Fruit fly (Drosophila melanogaster) whole organism, pupa: ENCODE measurements around the gene GAPcenA.

ENCODE experiments used
- CG10348 ChIP-seq: fragments of 200-800 bp; sonication (Bioruptor generic); IDR thresholded peaks from 2 replicates; pipeline ENCODE4 v1.3.6; 2022; ENCODE audit warnings: missing biosample characterization, missing genetic modification characterization
- CG12605 ChIP-seq: fragments of 200-800 bp; sonication (Bioruptor generic); IDR thresholded peaks from 2 replicates; pipeline ENCODE4 v1.3.6; 2022; ENCODE audit warnings: missing biosample characterization, missing genetic modification characterization
- CG13204 ChIP-seq: fragments of 200-800 bp; sonication (Bioruptor generic); optimal IDR thresholded peaks from 2 replicates; lab custom pipeline; 2018; ENCODE audit warnings: missing biosample characterization, mild to moderate bottlenecking, missing genetic modification characterization, moderate library complexity
- CG14655 ChIP-seq: fragments of 200-800 bp; sonication (Bioruptor generic); optimal IDR thresholded peaks from 3 replicates; lab custom pipeline; 2017; ENCODE audit warnings: mild to moderate bottlenecking, missing biosample characterization, missing genetic modification reagents, missing genetic modification characterization
- CG15710 ChIP-seq: fragments of 200-800 bp; sonication (Bioruptor generic); optimal IDR thresholded peaks from 2 replicates; lab custom pipeline; 2018; ENCODE audit warnings: missing biosample characterization, mild to moderate bottlenecking, missing genetic modification characterization, moderate library complexity
- CG17806 ChIP-seq: fragments of 200-800 bp; sonication (Bioruptor generic); optimal IDR thresholded peaks from 2 replicates; lab custom pipeline; 2018; ENCODE audit warnings: missing biosample characterization, mild to moderate bottlenecking, missing genetic modification characterization, moderate library complexity
- CG32121 ChIP-seq: fragments of 200-800 bp; sonication (Bioruptor generic); IDR thresholded peaks from 2 replicates; pipeline ENCODE4 v1.3.6; 2022; ENCODE audit warnings: missing biosample characterization, missing genetic modification characterization
- CG34367 ChIP-seq: fragments of 200-800 bp; sonication (Bioruptor generic); optimal IDR thresholded peaks from 2 replicates; lab custom pipeline; 2018; ENCODE audit warnings: missing biosample characterization, mild to moderate bottlenecking, missing genetic modification characterization
- CG4496 ChIP-seq: fragments of 200-800 bp; sonication (Bioruptor generic); IDR thresholded peaks from 3 replicates; pipeline ENCODE4 v1.3.6; 2022; ENCODE audit warnings: missing biosample characterization, missing genetic modification characterization
- CG8159 ChIP-seq: fragments of 200-800 bp; sonication (Bioruptor generic); optimal IDR thresholded peaks from 3 replicates; lab custom pipeline; 2018; ENCODE audit warnings: missing biosample characterization, mild to moderate bottlenecking, missing genetic modification characterization, moderate library complexity
- CG8301 ChIP-seq: fragments of 200-800 bp; sonication (Bioruptor generic); optimal IDR thresholded peaks from 2 replicates; lab custom pipeline; 2018; ENCODE audit warnings: missing biosample characterization, mild to moderate bottlenecking, missing genetic modification characterization
- CG9948 ChIP-seq: fragments of 200-800 bp; sonication (Bioruptor generic); optimal IDR thresholded peaks from 2 replicates; lab custom pipeline; 2018; ENCODE audit warnings: missing biosample characterization, mild to moderate bottlenecking, missing genetic modification characterization, moderate library complexity
- D1 ChIP-seq: fragments of 200-800 bp; sonication (Bioruptor generic); optimal IDR thresholded peaks from 2 replicates; lab custom pipeline; 2018; ENCODE audit warnings: missing biosample characterization, mild to moderate bottlenecking, missing genetic modification characterization, moderate library complexity
- EcR ChIP-seq: fragments of 200-800 bp; sonication (Bioruptor generic); optimal IDR thresholded peaks from 3 replicates; lab custom pipeline; 2019; ENCODE audit warnings: missing biosample characterization, missing genetic modification characterization, mild to moderate bottlenecking, moderate library complexity, missing genetic modification reagents
- Ets98B ChIP-seq: fragments of 200-800 bp; sonication (Bioruptor generic); IDR thresholded peaks from 2 replicates; pipeline ENCODE4 v1.3.6; 2022; ENCODE audit warnings: missing biosample characterization, missing genetic modification characterization
- Pif1A ChIP-seq: fragments of 200-800 bp; sonication (Bioruptor generic); optimal IDR thresholded peaks from 3 replicates; lab custom pipeline; 2016; ENCODE audit warnings: missing biosample characterization, missing genetic modification characterization
- Pif1B ChIP-seq: fragments of 200-800 bp; sonication (Bioruptor generic); optimal IDR thresholded peaks from 3 replicates; lab custom pipeline; 2016; ENCODE audit warnings: missing biosample characterization, missing genetic modification characterization
- Snoo ChIP-seq: fragments of 200-800 bp; sonication (Bioruptor generic); optimal IDR thresholded peaks from 3 replicates; lab custom pipeline; 2017; ENCODE audit warnings: missing biosample characterization, mild to moderate bottlenecking, missing genetic modification characterization, inconsistent platforms
- fd96Ca ChIP-seq: fragments of 200-800 bp; sonication (Bioruptor generic); IDR thresholded peaks from 3 replicates; pipeline ENCODE4 v1.3.6; 2022; ENCODE audit warnings: missing biosample characterization, missing genetic modification characterization
- gl ChIP-seq: fragments of 200-800 bp; sonication (Bioruptor generic); optimal IDR thresholded peaks from 2 replicates; lab custom pipeline; 2018; ENCODE audit warnings: missing biosample characterization, mild to moderate bottlenecking, missing genetic modification characterization
- rn ChIP-seq: fragments of 200-800 bp; sonication (Bioruptor generic); IDR thresholded peaks from 2 replicates; pipeline ENCODE4 v1.3.6; 2022; ENCODE audit warnings: missing biosample characterization, missing genetic modification characterization

Gene GAPcenA

DNA sequence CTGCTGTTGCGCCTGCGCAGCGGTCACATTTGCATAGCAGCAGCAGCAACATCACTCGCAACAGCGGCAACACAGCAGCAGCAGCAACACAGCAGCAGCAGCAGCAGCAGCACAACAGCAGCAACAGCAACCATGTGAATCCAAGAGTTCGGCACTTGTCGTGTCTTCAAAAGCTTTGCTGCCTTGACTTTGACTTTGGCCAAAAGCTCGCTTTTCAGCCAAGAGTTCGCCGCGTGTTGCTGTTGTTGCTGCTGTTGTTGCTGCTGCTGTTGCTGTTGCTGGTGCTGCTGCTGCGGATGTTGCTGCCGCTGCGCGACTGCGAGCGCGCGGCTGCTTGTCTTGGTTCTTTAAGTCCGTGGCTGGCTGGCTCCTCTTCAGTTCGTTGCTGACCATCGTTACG is 25.7 kb downstream of the GAPcenA start, which contains the start of gene ImpE1:
Gene ImpE1 (plus strand): TSS at position 371 of the 400 bp plus-strand sequence.
- TF ChIP-seq CG12605 (GFP tag; lab: Robert Waterston, UW): no peak
- peak; percentile 35 for TF ChIP-seq CG13204 (GFP tag; lab: Kevin White, UChicago)

DNA sequence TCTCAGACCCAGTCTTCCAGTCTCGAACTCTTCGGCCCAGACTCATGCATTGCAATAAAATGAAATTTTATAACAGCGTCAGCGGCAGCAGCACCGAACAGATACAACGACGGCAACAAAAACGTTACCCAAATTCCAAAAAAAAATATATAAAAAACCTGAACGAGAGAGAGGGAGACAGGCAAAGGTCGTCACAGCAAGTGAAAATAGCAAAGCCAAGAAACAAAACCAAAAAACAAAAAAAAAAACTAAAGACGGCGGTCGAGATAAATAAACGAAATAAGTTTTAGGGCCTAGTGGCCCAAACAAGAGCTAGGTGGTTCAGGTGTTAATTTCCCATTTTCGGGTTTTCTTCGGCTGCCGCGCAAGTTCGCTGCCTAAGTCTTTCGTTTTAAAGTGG is 27.7 kb downstream of the GAPcenA start:
- no peak for TF ChIP-seq CG32121
- TF ChIP-seq CG4496 (GFP tag; lab: Robert Waterston, UW): no peak
- TF ChIP-seq CG14655 (GFP tag; lab: Kevin White, UChicago): no peak
- TF ChIP-seq CG8301 (tag; lab: Kevin White, UChicago): no peak
- TF ChIP-seq CG12605 (GFP tag; lab: Robert Waterston, UW): no peak
- TF ChIP-seq rn (GFP tag; lab: Robert Waterston, UW): no peak
- no peak for TF ChIP-seq Pif1B (GFP tag; lab: Kevin White, UChicago)
- no peak for TF ChIP-seq Snoo (tag; lab: Kevin White, UChicago)
- no peak for TF ChIP-seq Pif1A (GFP tag; lab: Kevin White, UChicago)
- TF ChIP-seq CG10348: no peak
- no peak for TF ChIP-seq D1 (tag; lab: Kevin White, UChicago)
- TF ChIP-seq fd96Ca (GFP tag; lab: Robert Waterston, UW): no peak
- no peak for TF ChIP-seq CG9948 (tag; lab: Kevin White, UChicago)
- TF ChIP-seq EcR (GFP tag; lab: Kevin White, UChicago): no peak
- TF ChIP-seq, all 21 proteins: peak for 0

DNA sequence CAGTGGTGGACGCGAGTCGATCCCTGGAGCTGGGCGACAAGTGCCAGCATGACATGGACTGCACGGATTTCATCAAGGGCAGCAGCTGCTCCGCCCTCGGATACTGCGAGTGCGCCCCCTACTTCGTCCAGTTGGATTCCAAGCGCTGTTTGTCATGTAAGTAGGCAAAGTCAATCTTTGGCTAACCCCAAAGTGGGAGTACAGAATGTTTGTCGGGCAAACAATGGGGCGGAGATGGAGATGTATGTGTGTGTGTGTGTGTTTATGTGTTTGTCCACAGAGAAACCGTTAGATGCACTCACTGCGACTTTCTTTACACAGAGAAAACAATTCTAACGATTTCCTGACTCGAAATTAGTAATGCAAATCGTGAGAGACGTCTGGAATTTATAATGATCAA is 32.8 kb downstream of the GAPcenA start:
- TF ChIP-seq CG34367: no peak

DNA sequence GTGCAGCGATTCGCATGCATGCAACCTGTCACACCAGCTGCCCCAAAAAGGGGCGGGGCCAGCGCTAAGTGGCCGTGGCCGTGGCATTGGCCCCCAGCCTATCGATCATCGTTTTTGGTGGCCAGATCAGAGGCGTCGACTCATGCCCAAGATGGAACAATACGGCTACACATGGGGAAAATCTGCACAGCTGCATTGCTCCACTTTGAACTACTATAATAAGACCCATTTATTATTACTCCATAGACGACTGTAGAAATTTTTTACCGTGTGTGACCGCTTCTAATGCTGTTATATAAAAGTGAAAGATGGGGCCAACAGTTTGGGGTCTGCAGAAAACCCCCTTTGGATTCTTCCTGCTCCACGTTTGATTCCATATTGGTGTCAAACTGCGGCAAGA is 37.6 kb downstream of the GAPcenA start:
- TF ChIP-seq EcR (GFP tag; lab: Kevin White, UChicago) (no peak), gl (tag; lab: Kevin White, UChicago) (no peak), CG10348 (0 out of 2 replicates have a peak, but pooled peaks have one; percentile 13), CG13204 (GFP tag; lab: Kevin White, UChicago) (no peak), Snoo (tag; lab: Kevin White, UChicago) (no peak), CG4496 (GFP tag; lab: Robert Waterston, UW) (no peak), D1 (tag; lab: Kevin White, UChicago) (no peak), CG12605 (GFP tag; lab: Robert Waterston, UW) (no peak), CG15710 (tag; lab: Kevin White, UChicago) (no peak), rn (GFP tag; lab: Robert Waterston, UW) (no peak), CG17806 (tag; lab: Kevin White, UChicago) (no peak), Pif1A (GFP tag; lab: Kevin White, UChicago) (peak; percentile 43), CG8301 (tag; lab: Kevin White, UChicago) (peak; percentile 32), CG34367 (no peak), CG32121 (no peak), fd96Ca (GFP tag; lab: Robert Waterston, UW) (peak; percentile 30; the same call in 1 of the 3 replicates), CG14655 (GFP tag; lab: Kevin White, UChicago) (peak; percentile 21), Pif1B (GFP tag; lab: Kevin White, UChicago) (peak; percentile 12), CG8159 (no peak), CG9948 (tag; lab: Kevin White, UChicago) (no peak), Ets98B (GFP tag; lab: Robert Waterston, UW) (0 out of 2 replicates have a peak, but pooled peaks have one; percentile 14)

DNA sequence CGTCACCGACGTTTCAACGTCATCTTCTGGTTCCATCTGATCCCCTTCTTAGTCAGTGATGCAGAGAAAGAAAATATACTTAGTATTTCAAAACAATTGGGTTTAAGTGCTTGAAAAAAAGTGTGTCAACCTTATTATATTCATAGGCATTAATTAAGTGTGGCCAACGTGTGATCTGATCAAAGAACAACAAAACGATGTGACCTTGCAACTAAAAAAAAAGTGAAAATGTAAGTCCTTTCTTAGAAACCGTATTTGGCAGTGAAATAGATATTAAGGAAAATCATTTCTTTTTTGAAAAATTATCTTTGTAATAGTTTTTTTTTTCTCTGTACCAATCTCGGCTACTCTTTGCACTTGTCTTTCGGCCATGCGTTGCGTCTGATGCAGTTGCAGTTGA is 38.7 kb downstream of the GAPcenA start:
- TF ChIP-seq CG4496 (GFP tag; lab: Robert Waterston, UW) (peak; percentile 41; the same call in 2 of the 3 replicates), CG8301 (tag; lab: Kevin White, UChicago) (peak; percentile 91), CG10348 (no peak), CG32121 (peak; percentile 13; the same call in 1 of the 2 replicates), D1 (tag; lab: Kevin White, UChicago) (peak; percentile 69), CG17806 (tag; lab: Kevin White, UChicago) (peak; percentile 79), CG14655 (GFP tag; lab: Kevin White, UChicago) (peak; percentile 93), Pif1A (GFP tag; lab: Kevin White, UChicago) (peak; percentile 86), fd96Ca (GFP tag; lab: Robert Waterston, UW) (peak; percentile 79), CG12605 (GFP tag; lab: Robert Waterston, UW) (peak; percentile 63; the same call in 1 of the 2 replicates), CG34367 (peak; percentile 81), Ets98B (GFP tag; lab: Robert Waterston, UW) (peak; percentile 64), CG8159 (peak; percentile 90), CG15710 (tag; lab: Kevin White, UChicago) (peak; percentile 86), Snoo (tag; lab: Kevin White, UChicago) (peak; percentile 67), rn (GFP tag; lab: Robert Waterston, UW) (no peak), CG13204 (GFP tag; lab: Kevin White, UChicago) (peak; percentile 54), EcR (GFP tag; lab: Kevin White, UChicago) (no peak), CG9948 (tag; lab: Kevin White, UChicago) (peak; percentile 86), Pif1B (GFP tag; lab: Kevin White, UChicago) (peak; percentile 85), gl (tag; lab: Kevin White, UChicago) (peak; percentile 44)

DNA sequence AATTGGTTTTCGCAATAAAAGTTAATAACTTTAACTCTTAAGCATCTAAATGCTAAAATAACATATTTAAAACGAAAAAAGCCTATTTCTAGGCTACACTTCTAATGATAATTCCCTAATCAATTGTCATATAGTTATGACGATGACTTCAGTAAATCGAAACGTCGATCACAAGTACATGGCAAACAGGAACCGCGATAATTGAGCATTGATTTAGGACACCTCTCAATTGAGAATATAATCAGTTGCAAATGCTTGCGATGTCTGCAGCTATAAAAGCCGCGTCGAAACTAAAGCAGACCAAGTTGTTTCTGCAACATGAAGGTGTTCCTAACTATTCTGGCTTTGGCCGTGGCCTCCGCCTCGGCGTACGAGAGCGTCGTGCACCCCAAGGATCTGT is 44.9 kb downstream of the GAPcenA start, which contains the start of gene Jon66Ci:
Gene Jon66Ci (plus strand): TSS at position 301 of the 400 bp plus-strand sequence.
- TF ChIP-seq CG8159: no peak
- TF ChIP-seq, all 21 proteins: peak for 0
